Fruit fly (Drosophila melanogaster) whole organism, adult: Measurements from ENCODE around the gene ppk30.

Experiments
- CG11617 ChIP-seq: fragments of 200-800 bp; sonication (Bioruptor generic); optimal IDR thresholded peaks from 2 replicates; lab custom pipeline; 2017; ENCODE audit warnings: mild to moderate bottlenecking, missing biosample characterization, missing genetic modification reagents, missing genetic modification characterization
- CG12768 ChIP-seq: fragments of 200-800 bp; sonication (Bioruptor generic); optimal IDR thresholded peaks from 2 replicates; lab custom pipeline; 2017; ENCODE audit warnings: missing biosample characterization, missing genetic modification characterization, mild to moderate bottlenecking, moderate library complexity, missing genetic modification reagents
- CG14711 ChIP-seq: fragments of 200-800 bp; sonication (Bioruptor generic); optimal IDR thresholded peaks from 2 replicates; lab custom pipeline; 2018; ENCODE audit warnings: missing biosample characterization, mild to moderate bottlenecking, missing genetic modification characterization, moderate library complexity
- CG1620 ChIP-seq: fragments of 200-800 bp; sonication (Bioruptor generic); optimal IDR thresholded peaks from 2 replicates; lab custom pipeline; 2016; ENCODE audit warnings: missing biosample characterization, missing genetic modification characterization
- CG33017 ChIP-seq: fragments of 200-800 bp; sonication (Bioruptor generic); optimal IDR thresholded peaks from 2 replicates; lab custom pipeline; 2018; ENCODE audit warnings: missing biosample characterization, mild to moderate bottlenecking, missing genetic modification characterization, moderate library complexity
- CG5204 ChIP-seq: fragments of 200-800 bp; sonication (Bioruptor generic); optimal IDR thresholded peaks from 2 replicates; lab custom pipeline; 2016; ENCODE audit warnings: missing biosample characterization, missing genetic modification characterization
- CG7045 ChIP-seq: fragments of 200-800 bp; sonication (Bioruptor generic); optimal IDR thresholded peaks from 2 replicates; lab custom pipeline; 2017; ENCODE audit warnings: missing biosample characterization, mild to moderate bottlenecking, missing genetic modification characterization
- CG7101 ChIP-seq: fragments of 200-800 bp; sonication (Bioruptor generic); optimal IDR thresholded peaks from 2 replicates; lab custom pipeline; 2018; ENCODE audit warnings: missing biosample characterization, mild to moderate bottlenecking, missing genetic modification characterization, moderate library complexity
- Clk ChIP-seq: fragments of 200-800 bp; sonication (Bioruptor generic); optimal IDR thresholded peaks from 2 replicates; lab custom pipeline; 2017; ENCODE audit warnings: missing biosample characterization, missing genetic modification characterization
- Crg-1 ChIP-seq: fragments of 200-800 bp; sonication (Bioruptor generic); optimal IDR thresholded peaks from 2 replicates; lab custom pipeline; 2016; ENCODE audit warnings: missing biosample characterization, missing genetic modification characterization
- Hr96 ChIP-seq: fragments of 200-800 bp; sonication (Bioruptor generic); optimal IDR thresholded peaks from 2 replicates; lab custom pipeline; 2016; ENCODE audit warnings: missing biosample characterization, missing genetic modification characterization
- Mnt ChIP-seq: fragments of 200-800 bp; sonication (Bioruptor generic); optimal IDR thresholded peaks from 2 replicates; lab custom pipeline; 2016; ENCODE audit warnings: missing biosample characterization, mild to moderate bottlenecking, missing genetic modification characterization
- bab1 ChIP-seq: fragments of 200-800 bp; sonication (Bioruptor generic); optimal IDR thresholded peaks from 3 replicates; lab custom pipeline; 2019; ENCODE audit warnings: missing biosample characterization, mild to moderate bottlenecking, missing genetic modification characterization, moderate library complexity
- cic ChIP-seq: fragments of 200-800 bp; sonication (Bioruptor generic); optimal IDR thresholded peaks from 2 replicates; lab custom pipeline; 2017; ENCODE audit warnings: missing biosample characterization, mild to moderate bottlenecking, missing genetic modification characterization, moderate library complexity
- cnc ChIP-seq, 2 experiments: fragments of >200 bp; optimal IDR thresholded peaks; 2 replicates each; lab custom pipeline; 2017
- kay ChIP-seq: fragments of 200-800 bp; sonication (Bioruptor generic); peaks from one replicate; lab custom pipeline; 2016; ENCODE audit warnings: missing biosample characterization, missing genetic modification characterization, borderline replicate concordance
- ovo ChIP-seq: fragments of 200-800 bp; sonication (Bioruptor generic); optimal IDR thresholded peaks from 2 replicates; lab custom pipeline; 2016; ENCODE audit warnings: missing biosample characterization, missing genetic modification characterization
- pad ChIP-seq: fragments of 200-800 bp; sonication (Bioruptor generic); optimal IDR thresholded peaks from 3 replicates; lab custom pipeline; 2017; ENCODE audit warnings: missing biosample characterization, missing genetic modification characterization, mild to moderate bottlenecking, moderate library complexity, missing genetic modification reagents
- tj ChIP-seq: fragments of 200-800 bp; sonication (Bioruptor generic); optimal IDR thresholded peaks from 3 replicates; lab custom pipeline; 2017; ENCODE audit warnings: missing biosample characterization, mild to moderate bottlenecking, missing genetic modification characterization, moderate library complexity
- toe ChIP-seq: fragments of 200-800 bp; sonication (Bioruptor generic); optimal IDR thresholded peaks from 2 replicates; lab custom pipeline; 2016; ENCODE audit warnings: missing biosample characterization, missing genetic modification characterization

The ppk30 gene

dm6 chr3R:29699220-29699619 lies 30.3 kb downstream of the ppk30 start:
- TF ChIP-seq bab1 (GFP tag; lab: Kevin White, UChicago): no peak
- TF ChIP-seq tj (GFP tag; lab: Kevin White, UChicago): no peak
- TF ChIP-seq kay (GFP tag; lab: Kevin White, UChicago): no peak
- TF ChIP-seq Clk (GFP tag; lab: Kevin White, UChicago): no peak
- no peak for TF ChIP-seq CG1620 (GFP tag; lab: Kevin White, UChicago)
- TF ChIP-seq Mnt: no peak

- no peak for TF ChIP-seq Crg-1 (GFP tag; lab: Kevin White, UChicago)
- TF ChIP-seq pad (GFP tag; lab: Kevin White, UChicago): no peak
- TF ChIP-seq bab1 (GFP tag; lab: Kevin White, UChicago): no peak
- no peak for TF ChIP-seq CG33017 (tag; lab: Kevin White, UChicago)
- TF ChIP-seq tj (GFP tag; lab: Kevin White, UChicago): no peak
- TF ChIP-seq CG11617 (GFP tag; lab: Kevin White, UChicago): no peak
- no peak for TF ChIP-seq Hr96 (GFP tag; lab: Kevin White, UChicago)
- no peak for TF ChIP-seq CG12768 (GFP tag; lab: Kevin White, UChicago)
- TF ChIP-seq CG7101 (tag; lab: Kevin White, UChicago): no peak
- TF ChIP-seq kay (GFP tag; lab: Kevin White, UChicago): no peak
- TF ChIP-seq ovo (GFP tag; lab: Kevin White, UChicago): no peak
- no peak for TF ChIP-seq CG1620 (GFP tag; lab: Kevin White, UChicago)
- no peak for TF ChIP-seq CG14711 (tag; lab: Kevin White, UChicago)
- no peak for TF ChIP-seq cnc (optimal IDR thresholded peaks at IDR 0.05; lab: Kevin White, UChicago)
- no peak for TF ChIP-seq CG5204 (GFP tag; lab: Kevin White, UChicago)
- TF ChIP-seq cic (GFP tag; lab: Kevin White, UChicago): no peak
- TF ChIP-seq toe (GFP tag; lab: Kevin White, UChicago): no peak
- TF ChIP-seq Mnt: no peak
- no peak for TF ChIP-seq Clk (GFP tag; lab: Kevin White, UChicago)
Observed at dm6 chr3R:29701739-29702138, 32.8 kb downstream of the ppk30 start.

dm6 chr3R:29704557-29704956 lies 35.6 kb downstream of the ppk30 start:
- TF ChIP-seq Clk (GFP tag; lab: Kevin White, UChicago) (no peak), CG11617 (GFP tag; lab: Kevin White, UChicago) (no peak), CG7045 (no peak), CG1620 (GFP tag; lab: Kevin White, UChicago) (no peak), ovo (GFP tag; lab: Kevin White, UChicago) (no peak), cic (GFP tag; lab: Kevin White, UChicago) (no peak), cnc (optimal IDR thresholded peaks at IDR 0.05; lab: Kevin White, UChicago) (no peak), toe (GFP tag; lab: Kevin White, UChicago) (no peak), tj (GFP tag; lab: Kevin White, UChicago) (no peak), CG14711 (tag; lab: Kevin White, UChicago) (no peak), kay (GFP tag; lab: Kevin White, UChicago) (no peak), CG12768 (GFP tag; lab: Kevin White, UChicago) (no peak), Crg-1 (GFP tag; lab: Kevin White, UChicago) (no peak), CG5204 (GFP tag; lab: Kevin White, UChicago) (no peak), pad (GFP tag; lab: Kevin White, UChicago) (no peak), bab1 (GFP tag; lab: Kevin White, UChicago) (no peak), Mnt (no peak)

- TF ChIP-seq CG33017 (tag; lab: Kevin White, UChicago): no peak
- TF ChIP-seq toe (GFP tag; lab: Kevin White, UChicago): no peak
- TF ChIP-seq kay (GFP tag; lab: Kevin White, UChicago): no peak
- TF ChIP-seq cic (GFP tag; lab: Kevin White, UChicago): no peak
- TF ChIP-seq Clk (GFP tag; lab: Kevin White, UChicago): no peak
- no peak for TF ChIP-seq CG14711 (tag; lab: Kevin White, UChicago)
- TF ChIP-seq pad (GFP tag; lab: Kevin White, UChicago): no peak
- TF ChIP-seq bab1 (GFP tag; lab: Kevin White, UChicago): no peak
- no peak for TF ChIP-seq CG12768 (GFP tag; lab: Kevin White, UChicago)
Observed at dm6 chr3R:29705789-29706303, 36.9 kb downstream of the ppk30 start.

dm6 chr3R:29707258-29707657 lies 38.3 kb downstream of the ppk30 start:
- no peak for TF ChIP-seq Mnt
- no peak for TF ChIP-seq bab1 (GFP tag; lab: Kevin White, UChicago)
- no peak for TF ChIP-seq cic (GFP tag; lab: Kevin White, UChicago)
- TF ChIP-seq CG7101 (tag; lab: Kevin White, UChicago): no peak
- TF ChIP-seq CG5204 (GFP tag; lab: Kevin White, UChicago): no peak
- no peak for TF ChIP-seq Crg-1 (GFP tag; lab: Kevin White, UChicago)
- TF ChIP-seq CG33017 (tag; lab: Kevin White, UChicago): no peak
- TF ChIP-seq Clk (GFP tag; lab: Kevin White, UChicago): no peak

- no peak for TF ChIP-seq ovo (GFP tag; lab: Kevin White, UChicago)
- no peak for TF ChIP-seq CG33017 (tag; lab: Kevin White, UChicago)
- no peak for TF ChIP-seq CG1620 (GFP tag; lab: Kevin White, UChicago)
Observed at dm6 chr3R:29708322-29708721, 39.4 kb downstream of the ppk30 start.
